Fruit fly (Drosophila melanogaster): Measurements from ENCODE around the gene Kap-alpha3.

The Kap-alpha3 gene

DNA sequence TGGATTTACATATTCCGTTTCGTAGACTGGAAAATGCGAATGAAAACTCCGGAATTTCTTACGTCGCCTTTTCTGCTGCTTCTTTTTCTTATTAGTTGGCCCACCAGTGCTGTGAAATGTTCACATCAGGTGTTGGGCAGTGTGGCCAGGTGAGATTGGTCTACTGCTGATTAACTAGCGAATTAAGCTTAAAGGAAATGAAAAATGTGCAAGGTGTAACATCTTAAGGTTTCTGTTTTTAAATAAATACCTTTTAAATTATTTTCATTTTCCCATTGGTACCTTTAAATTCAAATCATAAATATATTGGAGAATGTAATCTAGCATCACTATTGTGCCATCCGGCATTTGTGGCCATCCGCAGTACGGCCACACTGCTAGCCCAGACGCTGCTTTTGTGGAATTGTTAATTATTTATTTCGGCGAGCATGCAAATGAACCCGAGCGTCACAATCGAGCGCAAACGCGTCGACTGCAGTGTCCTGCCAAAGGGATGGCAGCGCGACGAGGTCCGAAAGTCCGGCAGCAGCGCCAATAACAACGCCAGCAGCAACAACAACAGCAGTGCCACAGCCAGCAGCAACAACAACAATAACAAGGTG lies 18.0 kb downstream of the Kap-alpha3 start, which contains the start of the genes AP-1mu and MBD-like (continued):
- TF ChIP-seq tgo (GFP tag; IDR thresholded peaks at IDR 0.05) (peak; percentile 65), H15 (GFP tag; IDR thresholded peaks at IDR 0.05) (0 out of 3 replicates have a peak, but pooled peaks have one; percentile 18), E2f2 (GFP tag; IDR thresholded peaks at IDR 0.05) (peak; percentile 60), Pdp1 (GFP tag; optimal IDR thresholded peaks at IDR 0.05) (peak; percentile 59 to 83), h (optimal IDR thresholded peaks at IDR 0.05) (no peak), Abd-B (GFP tag; optimal IDR thresholded peaks at IDR 0.05) (peak; percentile 73), Mad (GFP tag; optimal IDR thresholded peaks at IDR 0.05) (peak; percentile 72), Lhr (GFP tag; optimal IDR thresholded peaks at IDR 0.05) (peak; percentile 66), CG9727 (GFP tag; optimal IDR thresholded peaks at IDR 0.05) (peak; percentile 72), CG6854 (GFP tag; optimal IDR thresholded peaks at IDR 0.05) (no peak), CG10431 (GFP tag; optimal IDR thresholded peaks at IDR 0.05) (peak; percentile 3), vfl (GFP tag; optimal IDR thresholded peaks at IDR 0.05) (peak; percentile 22), CG4328 (GFP tag; optimal IDR thresholded peaks at IDR 0.05) (peak; percentile 21), inv (GFP tag; IDR thresholded peaks at IDR 0.05; ENCODE audit: partially characterized antibody) (0 out of 2 replicates have a peak, but pooled peaks have one; percentile 13), B-H2 (GFP tag; optimal IDR thresholded peaks at IDR 0.05) (peak; percentile 71), CG18011 (GFP tag; optimal IDR thresholded peaks at IDR 0.05) (no peak), gcm (GFP tag; optimal IDR thresholded peaks at IDR 0.05) (peak; percentile 38), CG8388 (GFP tag; optimal IDR thresholded peaks at IDR 0.05) (peak; percentile 27), psq (GFP tag; optimal IDR thresholded peaks at IDR 0.05) (no peak), CG17829 (tag; optimal IDR thresholded peaks at IDR 0.05) (peak; percentile 57), fd3F (GFP tag; optimal IDR thresholded peaks at IDR 0.05) (peak; percentile 39), pros (GFP tag; optimal IDR thresholded peaks at IDR 0.05) (no peak), knrl (GFP tag; IDR thresholded peaks at IDR 0.05; ENCODE audit: partially characterized antibody) (peak; percentile 42; the same call in 1 of the 3 replicates), gt (GFP tag; IDR thresholded peaks at IDR 0.05) (0 out of 2 replicates have a peak, but pooled peaks have one; percentile 14), schlank (tag; optimal IDR thresholded peaks at IDR 0.05) (no peak), CG11723 (GFP tag; optimal IDR thresholded peaks at IDR 0.05) (peak; percentile 15), CG7372 (GFP tag; IDR thresholded peaks at IDR 0.05) (peak; percentile 60), grau (tag; optimal IDR thresholded peaks at IDR 0.05) (peak; percentile 69), CG1024 (GFP tag; IDR thresholded peaks at IDR 0.05) (no peak), seq (GFP tag; IDR thresholded peaks at IDR 0.05) (no peak), CG10321 (GFP tag; IDR thresholded peaks at IDR 0.05) (no peak), her (GFP tag; optimal IDR thresholded peaks at IDR 0.05) (peak; percentile 9), CG32767 (GFP tag; IDR thresholded peaks at IDR 0.05) (0 out of 2 replicates have a peak, but pooled peaks have one; percentile 45), CG1647 (GFP tag; optimal IDR thresholded peaks at IDR 0.05) (peak; percentile 34), CG12942 (GFP tag; optimal IDR thresholded peaks at IDR 0.05) (peak; percentile 61), D (optimal IDR thresholded peaks at IDR 0.05) (no peak), D (GFP tag; optimal IDR thresholded peaks at IDR 0.05) (no peak), lbe (GFP tag; optimal IDR thresholded peaks at IDR 0.05) (peak; percentile 60), CG3838 (GFP tag; optimal IDR thresholded peaks at IDR 0.05) (no peak), CG12659 (GFP tag; optimal IDR thresholded peaks at IDR 0.05) (peak; percentile 81), Sin3A (optimal IDR thresholded peaks at IDR 0.05) (peak; percentile 94), twi (tag; optimal IDR thresholded peaks at IDR 0.05) (peak; percentile 46), CG15073 (GFP tag; optimal IDR thresholded peaks at IDR 0.05) (no peak), Chrac-16 (GFP tag; optimal IDR thresholded peaks at IDR 0.05) (peak; percentile 65), stwl (tag; optimal IDR thresholded peaks at IDR 0.05) (peak; percentile 73), CG42726 (GFP tag; IDR thresholded peaks at IDR 0.05; ENCODE audit: partially characterized antibody) (0 out of 2 replicates have a peak, but pooled peaks have one; percentile 3), Sry-β (GFP tag; optimal IDR thresholded peaks at IDR 0.05) (peak; percentile 76), ssp (GFP tag; IDR thresholded peaks at IDR 0.05) (peak; percentile 35; the same call in 1 of the 2 replicates), CG10462 (GFP tag; optimal IDR thresholded peaks at IDR 0.05) (peak; percentile 41), CG12155 (GFP tag; optimal IDR thresholded peaks at IDR 0.05) (peak; percentile 74)

All from whole organism, embryonic.